Fruit fly (Drosophila melanogaster) whole organism, embryonic: ENCODE measurements around the gene Ntf-2r.

ENCODE experiments used
- Abd-B ChIP-seq: fragments of 200-800 bp; sonication (Bioruptor generic); optimal IDR thresholded peaks from 2 replicates; lab custom pipeline; 2018; ENCODE audit warnings: missing biosample characterization, mild to moderate bottlenecking, missing genetic modification characterization, moderate library complexity
- Atf6 ChIP-seq: fragments of 200-800 bp; sonication (Bioruptor generic); IDR thresholded peaks from 2 replicates; pipeline ENCODE4 v1.3.6; 2022; ENCODE audit warnings: missing biosample characterization, missing genetic modification characterization
- CG10543 ChIP-seq: fragments of 200-800 bp; sonication (Bioruptor generic); optimal IDR thresholded peaks from 3 replicates; lab custom pipeline; 2017; ENCODE audit warnings: missing biosample characterization, mild to moderate bottlenecking, missing genetic modification characterization, moderate library complexity
- CG12236 ChIP-seq: fragments of 200-800 bp; sonication (Bioruptor generic); optimal IDR thresholded peaks from 2 replicates; lab custom pipeline; 2016; ENCODE audit warnings: missing biosample characterization, missing genetic modification characterization
- CG12391 ChIP-seq: fragments of 200-800 bp; sonication (Bioruptor generic); optimal IDR thresholded peaks from 3 replicates; lab custom pipeline; 2018; ENCODE audit warnings: missing biosample characterization, mild to moderate bottlenecking, missing genetic modification characterization, moderate library complexity
- CG12942 ChIP-seq: fragments of 200-800 bp; sonication (Bioruptor generic); optimal IDR thresholded peaks from 3 replicates; lab custom pipeline; 2016; ENCODE audit warnings: missing biosample characterization, missing genetic modification characterization
- CG1602 ChIP-seq: fragments of 200-800 bp; sonication (Bioruptor generic); optimal IDR thresholded peaks from 3 replicates; lab custom pipeline; 2016; ENCODE audit warnings: missing biosample characterization, missing genetic modification characterization
- CG1603 ChIP-seq: fragments of 200-800 bp; sonication (Bioruptor generic); optimal IDR thresholded peaks from 2 replicates; lab custom pipeline; 2019; ENCODE audit warnings: missing biosample characterization, mild to moderate bottlenecking, missing genetic modification characterization, moderate library complexity
- CG17328 ChIP-seq: fragments of 200-800 bp; sonication (Bioruptor generic); IDR thresholded peaks from 2 replicates; pipeline ENCODE4 v1.3.6; 2022; ENCODE audit warnings: missing biosample characterization, missing genetic modification characterization
- CG18476 ChIP-seq: fragments of 200-800 bp; sonication (Bioruptor generic); optimal IDR thresholded peaks from 2 replicates; lab custom pipeline; 2016; ENCODE audit warnings: missing biosample characterization, mild to moderate bottlenecking, missing genetic modification characterization
- CG32767 ChIP-seq: fragments of 200-800 bp; sonication (Bioruptor generic); IDR thresholded peaks from 2 replicates; pipeline ENCODE4 v1.3.6; 2022; ENCODE audit warnings: missing biosample characterization, missing genetic modification characterization
- CG34422 ChIP-seq: fragments of 200-800 bp; sonication (Bioruptor generic); IDR thresholded peaks from 3 replicates; pipeline ENCODE4 v1.3.6; 2022; ENCODE audit warnings: missing biosample characterization, missing genetic modification characterization
- CG4424 ChIP-seq: fragments of 200-800 bp; sonication (Bioruptor generic); optimal IDR thresholded peaks from 3 replicates; lab custom pipeline; 2016; ENCODE audit warnings: missing biosample characterization, missing genetic modification characterization
- CG4820 ChIP-seq: fragments of 200-800 bp; sonication (Bioruptor generic); optimal IDR thresholded peaks from 3 replicates; lab custom pipeline; 2016; ENCODE audit warnings: missing biosample characterization, missing genetic modification characterization
- CG6765 ChIP-seq: fragments of 200-800 bp; sonication (Bioruptor generic); optimal IDR thresholded peaks from 3 replicates; lab custom pipeline; 2017; ENCODE audit warnings: missing biosample characterization, mild to moderate bottlenecking, missing genetic modification characterization
- Camta ChIP-seq: fragments of 200-800 bp; sonication (Bioruptor generic); optimal IDR thresholded peaks from 2 replicates; lab custom pipeline; 2016; ENCODE audit warnings: missing biosample characterization, missing genetic modification characterization
- Dad ChIP-seq: fragments of 200-800 bp; sonication (Bioruptor generic); optimal IDR thresholded peaks from 3 replicates; lab custom pipeline; 2016; ENCODE audit warnings: missing biosample characterization, missing genetic modification characterization
- Gug ChIP-seq: fragments of 200-800 bp; sonication (Bioruptor generic); IDR thresholded peaks from 4 replicates; pipeline ENCODE4 v1.3.6; 2022; ENCODE audit warnings: missing biosample characterization, missing genetic modification characterization
- Hr39 ChIP-seq: fragments of >200 bp; optimal IDR thresholded peaks from 2 replicates; lab custom pipeline; 2017
- Max ChIP-seq: fragments of 200-800 bp; sonication (Bioruptor generic); optimal IDR thresholded peaks from 2 replicates; lab custom pipeline; 2016; ENCODE audit warnings: missing biosample characterization, mild to moderate bottlenecking, missing genetic modification characterization
- Med ChIP-seq: fragments of 200-800 bp; sonication (Bioruptor generic); peaks from one replicate; lab custom pipeline; 2016; ENCODE audit warnings: missing biosample characterization, missing genetic modification characterization, mild to moderate bottlenecking, inconsistent platforms, moderate library complexity
- NK7.1 ChIP-seq: fragments of 200-800 bp; sonication (Bioruptor generic); optimal IDR thresholded peaks from 3 replicates; lab custom pipeline; 2016; ENCODE audit warnings: missing biosample characterization, missing genetic modification characterization
- Usf ChIP-seq: fragments of 200-800 bp; sonication (Bioruptor generic); optimal IDR thresholded peaks from 2 replicates; lab custom pipeline; 2017; ENCODE audit warnings: missing genotype, missing biosample characterization, missing genetic modification characterization
- Vsx1 ChIP-seq: fragments of 200-800 bp; sonication (Bioruptor generic); optimal IDR thresholded peaks from 2 replicates; lab custom pipeline; 2017; ENCODE audit warnings: missing biosample characterization, mild to moderate bottlenecking, missing genetic modification characterization, missing genetic modification reagents
- ab ChIP-seq: fragments of 200-800 bp; sonication (Bioruptor generic); optimal IDR thresholded peaks from 2 replicates; lab custom pipeline; 2016; ENCODE audit warnings: missing biosample characterization, missing genetic modification characterization
- ac ChIP-seq: fragments of 200-800 bp; sonication (Bioruptor generic); optimal IDR thresholded peaks from 3 replicates; lab custom pipeline; 2017; ENCODE audit warnings: missing biosample characterization, mild to moderate bottlenecking, missing genetic modification characterization
- amos ChIP-seq: fragments of 200-800 bp; sonication (Bioruptor generic); IDR thresholded peaks from 2 replicates; pipeline ENCODE4 v1.3.6; 2022; ENCODE audit warnings: missing biosample characterization, missing genetic modification characterization; ENCODE audit not compliant: partially characterized antibody
- bbx ChIP-seq: fragments of 200-800 bp; sonication (Bioruptor generic); IDR thresholded peaks from 2 replicates; pipeline ENCODE4 v1.3.6; 2022; ENCODE audit warnings: missing biosample characterization, missing genetic modification characterization; ENCODE audit not compliant: partially characterized antibody
- chn ChIP-seq: fragments of 200-800 bp; sonication (Bioruptor generic); optimal IDR thresholded peaks from 2 replicates; lab custom pipeline; 2016; ENCODE audit warnings: missing biosample characterization, missing genetic modification characterization
- dimm ChIP-seq: fragments of 200-800 bp; sonication (Bioruptor generic); IDR thresholded peaks from 2 replicates; pipeline ENCODE4 v1.3.6; 2022; ENCODE audit warnings: missing biosample characterization, missing genetic modification characterization
- en ChIP-seq: fragments of 200-800 bp; sonication (Bioruptor generic); optimal IDR thresholded peaks from 2 replicates; lab custom pipeline; 2016; ENCODE audit warnings: missing biosample characterization, missing genetic modification characterization
- eve ChIP-seq, 2 experiments: fragments of >200 bp; optimal IDR thresholded peaks; 2 replicates each; lab custom pipeline; 2017; ENCODE audit warnings: missing biosample characterization in 2 of 2, missing genetic modification characterization in 2 of 2
- gcm ChIP-seq: fragments of 200-800 bp; sonication (Bioruptor generic); optimal IDR thresholded peaks from 2 replicates; lab custom pipeline; 2019; ENCODE audit warnings: missing biosample characterization, mild to moderate bottlenecking, missing genetic modification characterization, moderate library complexity
- h ChIP-seq: fragments of >200 bp; optimal IDR thresholded peaks from 2 replicates; lab custom pipeline; 2017
- hkb ChIP-seq, 2 experiments: fragments of 200-800 bp in 1 of 2; fragments of >200 bp in 1 of 2; sonication (Bioruptor generic) in 1 of 2; IDR thresholded peaks in 1 of 2; optimal IDR thresholded peaks in 1 of 2; 2 replicates each; pipeline versions ENCODE4 v1.3.6 to Lab custom; 2017 to 2022; ENCODE audit warnings: missing biosample characterization in 1 of 2, missing genetic modification characterization in 1 of 2
- kay ChIP-seq: fragments of 200-800 bp; sonication (Bioruptor generic); optimal IDR thresholded peaks from 2 replicates; lab custom pipeline; 2016; ENCODE audit warnings: missing biosample characterization, missing genetic modification characterization
- ken ChIP-seq: fragments of 200-800 bp; sonication (Bioruptor generic); IDR thresholded peaks from 3 replicates; pipeline ENCODE4 v1.3.6; 2022; ENCODE audit warnings: missing biosample characterization, missing genetic modification characterization
- klu ChIP-seq: fragments of 200-800 bp; sonication (Bioruptor generic); IDR thresholded peaks from 2 replicates; pipeline ENCODE4 v1.3.6; 2022; ENCODE audit warnings: missing biosample characterization, missing genetic modification characterization
- lbe ChIP-seq: fragments of 200-800 bp; sonication (Bioruptor generic); optimal IDR thresholded peaks from 2 replicates; lab custom pipeline; 2016; ENCODE audit warnings: missing biosample characterization, mild to moderate bottlenecking, missing genetic modification characterization
- nerfin-1 ChIP-seq: fragments of 200-800 bp; sonication (Bioruptor generic); optimal IDR thresholded peaks from 3 replicates; lab custom pipeline; 2019; ENCODE audit warnings: missing biosample characterization, mild to moderate bottlenecking, missing genetic modification characterization, moderate library complexity
- nerfin-2 ChIP-seq: fragments of 200-800 bp; sonication (Bioruptor generic); IDR thresholded peaks from 2 replicates; pipeline ENCODE4 v1.3.6; 2022; ENCODE audit warnings: missing biosample characterization, missing genetic modification characterization; ENCODE audit not compliant: partially characterized antibody
- pita ChIP-seq: fragments of 200-800 bp; sonication (Bioruptor generic); optimal IDR thresholded peaks from 2 replicates; lab custom pipeline; 2017; ENCODE audit warnings: missing biosample characterization, mild to moderate bottlenecking, missing genetic modification characterization
- sc ChIP-seq, 3 experiments: fragments of >200 bp in 2 of 3; fragments of 200-800 bp in 1 of 3; sonication (Bioruptor generic) in 1 of 3; optimal IDR thresholded peaks; 2 replicates in 2 of 3; 3 replicates in 1 of 3; lab custom pipeline; 2017; ENCODE audit warnings: mild to moderate bottlenecking in 1 of 3, missing biosample characterization in 1 of 3, missing genetic modification characterization in 1 of 3, missing genetic modification reagents in 1 of 3
- slp2 ChIP-seq: fragments of 200-800 bp; sonication (Bioruptor generic); optimal IDR thresholded peaks from 2 replicates; lab custom pipeline; 2016; ENCODE audit warnings: missing biosample characterization, missing genetic modification characterization
- sna ChIP-seq: fragments of 200-800 bp; sonication (Bioruptor generic); IDR thresholded peaks from 2 replicates; pipeline ENCODE4 v1.3.6; 2022; ENCODE audit warnings: missing biosample characterization, missing genetic modification characterization; ENCODE audit not compliant: partially characterized antibody
- sr ChIP-seq: fragments of 200-800 bp; sonication (Bioruptor generic); IDR thresholded peaks from 3 replicates; pipeline ENCODE4 v1.3.6; 2022; ENCODE audit warnings: missing biosample characterization, missing genetic modification characterization
- tgo ChIP-seq: fragments of 200-800 bp; sonication (Bioruptor generic); IDR thresholded peaks from 3 replicates; pipeline ENCODE4 v1.3.6; 2022; ENCODE audit warnings: missing biosample characterization, missing genetic modification characterization
- twi ChIP-seq: fragments of 200-800 bp; optimal IDR thresholded peaks from 2 replicates; lab custom pipeline; 2019; ENCODE audit warnings: missing biosample characterization, mild to moderate bottlenecking, missing genetic modification characterization, moderate library complexity
- unpg ChIP-seq: fragments of 200-800 bp; sonication (Bioruptor generic); optimal IDR thresholded peaks from 3 replicates; lab custom pipeline; 2018; ENCODE audit warnings: missing biosample characterization, mild to moderate bottlenecking, missing genetic modification characterization, moderate library complexity
- usp ChIP-seq: fragments of >200 bp; optimal IDR thresholded peaks from 2 replicates; lab custom pipeline; 2017; ENCODE audit warnings: missing biosample characterization, missing genetic modification characterization
- zfh2 ChIP-seq: fragments of 200-800 bp; sonication (Bioruptor generic); optimal IDR thresholded peaks from 2 replicates; lab custom pipeline; 2016; ENCODE audit warnings: missing biosample characterization, missing genetic modification characterization

Gene Ntf-2r

DNA sequence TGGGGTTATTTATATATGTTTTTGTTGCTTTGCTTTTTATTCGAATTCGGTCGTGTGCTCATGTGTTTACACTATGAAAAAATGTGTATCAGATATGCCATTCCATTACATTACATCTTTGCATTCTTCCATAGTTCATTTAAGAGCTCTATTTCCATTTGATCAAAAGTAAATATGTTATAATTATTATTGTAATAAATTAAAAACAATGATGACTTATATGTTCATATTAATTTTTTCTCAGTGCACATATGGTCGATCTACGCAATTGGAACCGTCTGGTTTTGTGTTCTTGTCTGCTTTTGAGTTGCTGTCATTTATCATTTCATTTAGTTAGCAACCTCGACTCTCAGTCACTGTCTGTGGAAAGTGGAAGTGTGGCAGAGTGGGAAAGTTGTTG, 23.0 kb downstream of the Ntf-2r start (continued):
- peak; percentile 91 for TF ChIP-seq CG4424 (GFP tag; lab: Kevin White, UChicago)
- peak; percentile 86 for TF ChIP-seq CG4820 (GFP tag; lab: Kevin White, UChicago)
- no peak for TF ChIP-seq amos (GFP tag; lab: Robert Waterston, UW)
- no peak for TF ChIP-seq dimm (GFP tag; lab: Robert Waterston, UW)
- peak; percentile 95 for TF ChIP-seq CG17328 (GFP tag; lab: Robert Waterston, UW)
- no peak for TF ChIP-seq Dad
- TF ChIP-seq Usf (GFP tag; lab: Kevin White, UChicago): peak; percentile 64
- no peak for TF ChIP-seq NK7.1
- TF ChIP-seq Abd-B (GFP tag; lab: Kevin White, UChicago): peak; percentile 91
- no peak for TF ChIP-seq pita
- TF ChIP-seq Hr39 (lab: Kevin White, UChicago): no peak
- no peak for TF ChIP-seq en
- no peak for TF ChIP-seq usp (GFP tag; lab: Kevin White, UChicago)
- no peak for TF ChIP-seq ab (GFP tag; lab: Kevin White, UChicago)
- peak; percentile 83; the same call in 2 of the 3 replicates for TF ChIP-seq ken
- TF ChIP-seq CG12942: peak; percentile 77
- TF ChIP-seq zfh2 (GFP tag; lab: Kevin White, UChicago): no peak
- TF ChIP-seq bbx (GFP tag; lab: Robert Waterston, UW): no peak
- TF ChIP-seq tgo: peak; percentile 93
- TF ChIP-seq eve (GFP tag; optimal IDR thresholded peaks at IDR 0.05; lab: Kevin White, UChicago): peak in 1 of 2 experiments; percentile 91
- no peak for TF ChIP-seq h (lab: Kevin White, UChicago)
- TF ChIP-seq Camta: peak; percentile 59
- peak; percentile 27 for TF ChIP-seq CG6765 (GFP tag; lab: Kevin White, UChicago)
- TF ChIP-seq CG10543: no peak
- peak; percentile 65 for TF ChIP-seq CG1603 (tag; lab: Kevin White, UChicago)
- TF ChIP-seq Gug (GFP tag; lab: Robert Waterston, UW): peak; percentile 80
- peak; percentile 86 for TF ChIP-seq klu
- peak; percentile 83 for TF ChIP-seq Max (GFP tag; lab: Kevin White, UChicago)
- TF ChIP-seq Med (GFP tag; lab: Kevin White, UChicago): peak; percentile 82
- TF ChIP-seq chn (GFP tag; lab: Kevin White, UChicago): peak; percentile 66
- TF ChIP-seq sr (GFP tag; lab: Robert Waterston, UW): no peak; the same call in 2 of the 3 replicates
- no peak for TF ChIP-seq hkb (optimal IDR thresholded peaks at IDR 0.05; lab: Kevin White, UChicago)
- peak; percentile 93 for TF ChIP-seq hkb (GFP tag; IDR thresholded peaks at IDR 0.05; lab: Robert Waterston, UW)
- peak; percentile 94 for TF ChIP-seq twi
- TF ChIP-seq CG12391 (tag; lab: Kevin White, UChicago): peak; percentile 95
- peak; percentile 92; the same call in 1 of the 2 replicates for TF ChIP-seq Atf6 (GFP tag; lab: Robert Waterston, UW)
- peak; percentile 93 for TF ChIP-seq gcm (GFP tag; lab: Kevin White, UChicago)
- peak; percentile 76 for TF ChIP-seq Vsx1 (GFP tag; lab: Kevin White, UChicago)
- peak; percentile 84 for TF ChIP-seq CG32767 (GFP tag; lab: Robert Waterston, UW)
- TF ChIP-seq ac (GFP tag; lab: Kevin White, UChicago): peak; percentile 60
- TF ChIP-seq slp2 (GFP tag; lab: Kevin White, UChicago): peak; percentile 55
- TF ChIP-seq CG12236 (GFP tag; lab: Kevin White, UChicago): peak; percentile 8
- peak; percentile 67 for TF ChIP-seq CG18476 (GFP tag; lab: Kevin White, UChicago)
- no peak for TF ChIP-seq sna (GFP tag; lab: Robert Waterston, UW)
- TF ChIP-seq kay (GFP tag; lab: Kevin White, UChicago): peak; percentile 80
- peak; percentile 89 for TF ChIP-seq CG1602 (GFP tag; lab: Kevin White, UChicago)
- TF ChIP-seq lbe (GFP tag; lab: Kevin White, UChicago): peak; percentile 59
- TF ChIP-seq CG34422 (GFP tag; lab: Robert Waterston, UW): peak; percentile 90; the same call in 2 of the 3 replicates
- peak; percentile 95 for TF ChIP-seq unpg (GFP tag; lab: Kevin White, UChicago)
- no peak for TF ChIP-seq nerfin-2 (GFP tag; lab: Robert Waterston, UW)
- peak; percentile 88 for TF ChIP-seq nerfin-1 (tag; lab: Kevin White, UChicago)
- no peak for TF ChIP-seq sc (optimal IDR thresholded peaks at IDR 0.05; lab: Kevin White, UChicago)
- peak; percentile 88 for TF ChIP-seq sc (GFP tag; optimal IDR thresholded peaks at IDR 0.05; lab: Kevin White, UChicago)
